Fruit fly (Drosophila melanogaster) whole organism, embryonic: ENCODE data around the gene Tre1.

Experiments used
- BEAF-32 ChIP-seq: fragments of 200-800 bp; sonication (Bioruptor generic); optimal IDR thresholded peaks from 3 replicates; lab custom pipeline; 2017; ENCODE audit warnings: missing biosample characterization, missing genetic modification characterization, mild to moderate bottlenecking, moderate library complexity, missing genetic modification reagents
- CG10462 ChIP-seq: fragments of 200-800 bp; sonication (Bioruptor generic); optimal IDR thresholded peaks from 2 replicates; lab custom pipeline; 2016; ENCODE audit warnings: missing biosample characterization, missing genetic modification characterization
- CG14014 ChIP-seq: fragments of 200-800 bp; sonication (Bioruptor generic); IDR thresholded peaks from 2 replicates; pipeline ENCODE4 v1.3.6; 2022; ENCODE audit warnings: missing biosample characterization, missing genetic modification characterization
- CG14710 ChIP-seq: fragments of 200-800 bp; sonication (Bioruptor generic); optimal IDR thresholded peaks from 3 replicates; lab custom pipeline; 2019; ENCODE audit warnings: missing biosample characterization, mild to moderate bottlenecking, missing genetic modification characterization, moderate library complexity
- CG1792 ChIP-seq: fragments of 200-800 bp; sonication (Bioruptor generic); optimal IDR thresholded peaks from 2 replicates; lab custom pipeline; 2016; ENCODE audit warnings: missing biosample characterization, missing genetic modification characterization
- CG2712 ChIP-seq: fragments of 200-800 bp; optimal IDR thresholded peaks from 3 replicates; lab custom pipeline; 2019; ENCODE audit warnings: missing biosample characterization, mild to moderate bottlenecking, missing genetic modification characterization, moderate library complexity
- CG2875 ChIP-seq: fragments of 200-800 bp; sonication (Bioruptor generic); optimal IDR thresholded peaks from 2 replicates; lab custom pipeline; 2017; ENCODE audit warnings: missing biosample characterization, mild to moderate bottlenecking, missing genetic modification characterization, missing genetic modification reagents
- CG30403 ChIP-seq: fragments of 200-800 bp; sonication (Bioruptor generic); optimal IDR thresholded peaks from 3 replicates; lab custom pipeline; 2016; ENCODE audit warnings: missing biosample characterization, missing genetic modification characterization
- CG3281 ChIP-seq: fragments of 200-800 bp; sonication (Bioruptor generic); optimal IDR thresholded peaks from 3 replicates; lab custom pipeline; 2017; ENCODE audit warnings: missing biosample characterization, mild to moderate bottlenecking, missing genetic modification characterization
- CG33213 ChIP-seq: fragments of 200-800 bp; sonication (Bioruptor generic); optimal IDR thresholded peaks from 3 replicates; lab custom pipeline; 2016; ENCODE audit warnings: missing biosample characterization, missing genetic modification characterization
- CG4360 ChIP-seq: fragments of 200-800 bp; sonication (Bioruptor generic); IDR thresholded peaks from 2 replicates; pipeline ENCODE4 v1.3.6; 2022; ENCODE audit warnings: missing biosample characterization, missing genetic modification characterization
- CG4424 ChIP-seq: fragments of 200-800 bp; sonication (Bioruptor generic); optimal IDR thresholded peaks from 3 replicates; lab custom pipeline; 2016; ENCODE audit warnings: missing biosample characterization, missing genetic modification characterization
- CG6765 ChIP-seq: fragments of 200-800 bp; sonication (Bioruptor generic); optimal IDR thresholded peaks from 3 replicates; lab custom pipeline; 2017; ENCODE audit warnings: missing biosample characterization, mild to moderate bottlenecking, missing genetic modification characterization
- CG7357 ChIP-seq: fragments of 200-800 bp; sonication (Bioruptor generic); IDR thresholded peaks from 3 replicates; pipeline ENCODE4 v1.3.6; 2022; ENCODE audit warnings: missing biosample characterization, missing genetic modification characterization
- CG7839 ChIP-seq: fragments of 200-800 bp; sonication (Bioruptor generic); optimal IDR thresholded peaks from 3 replicates; lab custom pipeline; 2018; ENCODE audit warnings: missing biosample characterization, mild to moderate bottlenecking, missing genetic modification characterization, moderate library complexity
- CG7987 ChIP-seq: fragments of 200-800 bp; sonication (Bioruptor generic); optimal IDR thresholded peaks from 2 replicates; lab custom pipeline; 2018; ENCODE audit warnings: missing biosample characterization, mild to moderate bottlenecking, missing genetic modification characterization, moderate library complexity
- Dbx ChIP-seq: fragments of 200-800 bp; sonication (Bioruptor generic); IDR thresholded peaks from 3 replicates; pipeline ENCODE4 v1.3.6; 2022; ENCODE audit warnings: missing biosample characterization, missing genetic modification characterization
- Deaf1 ChIP-seq: fragments of 200-800 bp; optimal IDR thresholded peaks from 3 replicates; lab custom pipeline; 2019; ENCODE audit warnings: missing biosample characterization, mild to moderate bottlenecking, missing genetic modification characterization, moderate library complexity
- Doc3 ChIP-seq: fragments of 200-800 bp; sonication (Bioruptor generic); IDR thresholded peaks from 3 replicates; pipeline ENCODE4 v1.3.6; 2022; ENCODE audit warnings: missing biosample characterization, missing genetic modification characterization; ENCODE audit not compliant: partially characterized antibody
- Dref ChIP-seq: fragments of 200-800 bp; sonication (Bioruptor generic); IDR thresholded peaks from 2 replicates; pipeline ENCODE4 v1.3.6; 2022; ENCODE audit warnings: missing biosample characterization, missing genetic modification characterization
- E2f1 ChIP-seq: fragments of 200-800 bp; sonication (Bioruptor generic); IDR thresholded peaks from 2 replicates; pipeline ENCODE4 v1.3.6; 2022; ENCODE audit warnings: missing biosample characterization, missing genetic modification characterization
- E2f2 ChIP-seq: fragments of 200-800 bp; sonication (Bioruptor generic); IDR thresholded peaks from 2 replicates; pipeline ENCODE4 v1.3.6; 2022; ENCODE audit warnings: missing biosample characterization, missing genetic modification characterization
- Ets97D ChIP-seq: fragments of 200-800 bp; sonication (Bioruptor generic); optimal IDR thresholded peaks from 3 replicates; lab custom pipeline; 2016; ENCODE audit warnings: missing biosample characterization, missing genetic modification characterization
- Fer1 ChIP-seq: fragments of 200-800 bp; sonication (Bioruptor generic); optimal IDR thresholded peaks from 2 replicates; lab custom pipeline; 2017; ENCODE audit warnings: missing biosample characterization, mild to moderate bottlenecking, missing genetic modification characterization
- HLH4C ChIP-seq: fragments of 200-800 bp; sonication (Bioruptor generic); IDR thresholded peaks from 3 replicates; pipeline ENCODE4 v1.3.6; 2022; ENCODE audit warnings: missing biosample characterization, missing genetic modification characterization; ENCODE audit not compliant: partially characterized antibody
- Hey ChIP-seq: fragments of 200-800 bp; sonication (Bioruptor generic); optimal IDR thresholded peaks from 3 replicates; lab custom pipeline; 2018; ENCODE audit warnings: missing biosample characterization, mild to moderate bottlenecking, missing genetic modification characterization
- HmgD ChIP-seq: fragments of 200-800 bp; sonication (Bioruptor generic); optimal IDR thresholded peaks from 3 replicates; lab custom pipeline; 2016; ENCODE audit warnings: missing biosample characterization, missing genetic modification characterization
- Max ChIP-seq: fragments of 200-800 bp; sonication (Bioruptor generic); optimal IDR thresholded peaks from 2 replicates; lab custom pipeline; 2016; ENCODE audit warnings: missing biosample characterization, mild to moderate bottlenecking, missing genetic modification characterization
- Mes4 ChIP-seq: fragments of 200-800 bp; sonication (Bioruptor generic); optimal IDR thresholded peaks from 2 replicates; lab custom pipeline; 2016; ENCODE audit warnings: missing biosample characterization, missing genetic modification characterization
- Nf-YC ChIP-seq: fragments of 200-800 bp; optimal IDR thresholded peaks from 3 replicates; lab custom pipeline; 2019; ENCODE audit warnings: missing biosample characterization, mild to moderate bottlenecking, missing genetic modification characterization, moderate library complexity
- Sry-δ ChIP-seq: fragments of 200-800 bp; sonication (Bioruptor generic); optimal IDR thresholded peaks from 2 replicates; lab custom pipeline; 2016; ENCODE audit warnings: missing biosample characterization, missing genetic modification characterization
- Ssrp ChIP-seq: fragments of 200-800 bp; sonication (Bioruptor generic); optimal IDR thresholded peaks from 2 replicates; lab custom pipeline; 2018; ENCODE audit warnings: missing biosample characterization, mild to moderate bottlenecking, missing genetic modification characterization, moderate library complexity
- Stat92E ChIP-seq, 3 experiments: fragments of >200 bp in 2 of 3; fragments of 200-800 bp in 1 of 3; sonication (Bioruptor generic) in 1 of 3; optimal IDR thresholded peaks; 2 replicates each; lab custom pipeline; 2017 to 2019; ENCODE audit warnings: missing biosample characterization in 3 of 3, missing genetic modification characterization in 3 of 3, mild to moderate bottlenecking in 1 of 3, moderate library complexity in 1 of 3
- Xbp1 ChIP-seq: fragments of 200-800 bp; sonication (Bioruptor generic); optimal IDR thresholded peaks from 3 replicates; lab custom pipeline; 2016; ENCODE audit warnings: missing biosample characterization, mild to moderate bottlenecking, missing genetic modification characterization
- Xrp1 ChIP-seq: fragments of 200-800 bp; sonication (Bioruptor generic); IDR thresholded peaks from 2 replicates; pipeline ENCODE4 v1.3.6; 2022; ENCODE audit warnings: missing biosample characterization, missing genetic modification characterization
- az2 ChIP-seq: fragments of 200-800 bp; sonication (Bioruptor generic); optimal IDR thresholded peaks from 3 replicates; lab custom pipeline; 2016; ENCODE audit warnings: missing biosample characterization, missing genetic modification characterization
- bsh ChIP-seq, 2 experiments: fragments of 200-800 bp; sonication (Bioruptor generic); optimal IDR thresholded peaks; 2 replicates each; lab custom pipeline; 2017 to 2018; ENCODE audit warnings: mild to moderate bottlenecking in 2 of 2, missing biosample characterization in 2 of 2, missing genetic modification characterization in 2 of 2, moderate library complexity in 1 of 2
- crc ChIP-seq: fragments of 200-800 bp; sonication (Bioruptor generic); optimal IDR thresholded peaks from 2 replicates; lab custom pipeline; 2016; ENCODE audit warnings: missing biosample characterization, missing genetic modification characterization
- emc ChIP-seq: fragments of 200-800 bp; sonication (Bioruptor generic); optimal IDR thresholded peaks from 2 replicates; lab custom pipeline; 2016; ENCODE audit warnings: missing biosample characterization, missing genetic modification characterization
- fd102C ChIP-seq: fragments of 200-800 bp; sonication (Bioruptor generic); optimal IDR thresholded peaks from 2 replicates; lab custom pipeline; 2018; ENCODE audit warnings: missing biosample characterization, mild to moderate bottlenecking, missing genetic modification characterization, moderate library complexity
- fu2 ChIP-seq: fragments of 200-800 bp; sonication (Bioruptor generic); optimal IDR thresholded peaks from 2 replicates; lab custom pipeline; 2016; ENCODE audit warnings: missing biosample characterization, missing genetic modification characterization
- grn ChIP-seq: fragments of 200-800 bp; sonication (Bioruptor generic); optimal IDR thresholded peaks from 3 replicates; lab custom pipeline; 2017; ENCODE audit warnings: missing biosample characterization, missing genetic modification characterization
- hth ChIP-seq: fragments of >200 bp; optimal IDR thresholded peaks from 2 replicates; lab custom pipeline; 2017; ENCODE audit warnings: inconsistent platforms
- kni ChIP-seq: fragments of 200-800 bp; sonication (Bioruptor generic); optimal IDR thresholded peaks from 3 replicates; lab custom pipeline; 2017; ENCODE audit warnings: mild to moderate bottlenecking, missing biosample characterization, missing genetic modification reagents, missing genetic modification characterization
- lilli ChIP-seq: fragments of 200-800 bp; sonication (Bioruptor generic); optimal IDR thresholded peaks from 3 replicates; lab custom pipeline; 2016; ENCODE audit warnings: missing biosample characterization, missing genetic modification characterization
- lov ChIP-seq, 2 experiments: fragments of 200-800 bp in 1 of 2; fragments of >200 bp in 1 of 2; sonication (Bioruptor generic) in 1 of 2; IDR thresholded peaks in 1 of 2; optimal IDR thresholded peaks in 1 of 2; 2 replicates in 1 of 2; 3 replicates in 1 of 2; pipeline versions ENCODE4 v1.3.6 to Lab custom; 2017 to 2022; ENCODE audit warnings: missing biosample characterization in 1 of 2, missing genetic modification characterization in 1 of 2
- nerfin-2 ChIP-seq: fragments of 200-800 bp; sonication (Bioruptor generic); IDR thresholded peaks from 2 replicates; pipeline ENCODE4 v1.3.6; 2022; ENCODE audit warnings: missing biosample characterization, missing genetic modification characterization; ENCODE audit not compliant: partially characterized antibody
- onecut ChIP-seq: fragments of 200-800 bp; sonication (Bioruptor generic); IDR thresholded peaks from 2 replicates; pipeline ENCODE4 v1.3.6; 2022; ENCODE audit warnings: missing biosample characterization, missing genetic modification characterization
- pb ChIP-seq: fragments of 200-800 bp; sonication (Bioruptor generic); optimal IDR thresholded peaks from 3 replicates; lab custom pipeline; 2016; ENCODE audit warnings: missing biosample characterization, missing genetic modification characterization
- pum ChIP-seq: fragments of 200-800 bp; sonication (Bioruptor generic); optimal IDR thresholded peaks from 2 replicates; lab custom pipeline; 2016; ENCODE audit warnings: missing biosample characterization, missing genetic modification characterization
- row ChIP-seq: fragments of 200-800 bp; sonication (Bioruptor generic); IDR thresholded peaks from 3 replicates; pipeline ENCODE4 v1.3.6; 2022; ENCODE audit warnings: missing biosample characterization, missing genetic modification characterization

The Tre1 gene

dm6 chrX:5665902-5666301 lies 13.9 kb downstream of the Tre1 start, which contains the start of the genes Sirt4 and CG4119 (continued):
- TF ChIP-seq CG14710 (tag; lab: Kevin White, UChicago) (peak; percentile 40), lilli (peak; percentile 47), Ets97D (GFP tag; lab: Kevin White, UChicago) (peak; percentile 72), BEAF-32 (GFP tag; lab: Kevin White, UChicago) (peak; percentile 96), CG4360 (no peak), CG7839 (no peak), E2f1 (0 out of 2 replicates have a peak, but pooled peaks have one; percentile 8), CG3281 (GFP tag; lab: Kevin White, UChicago) (peak; percentile 9), fd102C (GFP tag; lab: Kevin White, UChicago) (no peak), Sry-δ (GFP tag; lab: Kevin White, UChicago) (peak; percentile 99), crc (no peak), CG33213 (peak; percentile 25), CG6765 (GFP tag; lab: Kevin White, UChicago) (no peak), E2f2 (GFP tag; lab: Robert Waterston, UW) (peak; percentile 54), Xbp1 (GFP tag; lab: Kevin White, UChicago) (peak; percentile 23), Dref (GFP tag; lab: Robert Waterston, UW) (peak; percentile 99), Fer1 (GFP tag; lab: Kevin White, UChicago) (peak; percentile 27), CG2875 (GFP tag; lab: Kevin White, UChicago) (no peak), pum (no peak), CG14014 (GFP tag; lab: Robert Waterston, UW) (no peak), HLH4C (GFP tag; lab: Robert Waterston, UW) (peak; percentile 97), pb (GFP tag; lab: Kevin White, UChicago) (no peak), row (GFP tag; lab: Robert Waterston, UW) (peak; percentile 60), emc (no peak), nerfin-2 (peak; percentile 96), HmgD (peak; percentile 51), CG2712 (peak; percentile 38), Dbx (no peak), hth (lab: Kevin White, UChicago) (no peak), az2 (GFP tag; lab: Kevin White, UChicago) (no peak), Stat92E (GFP tag; optimal IDR thresholded peaks at IDR 0.05; lab: Kevin White, UChicago) (peak in 1 of 3 experiments; percentile 19), fu2 (GFP tag; lab: Kevin White, UChicago) (peak; percentile 21), CG7357 (GFP tag; lab: Robert Waterston, UW) (no peak), CG7987 (peak; percentile 11), CG4424 (no peak), Nf-YC (peak; percentile 30), lov (optimal IDR thresholded peaks at IDR 0.05; lab: Kevin White, UChicago) (no peak), lov (GFP tag; IDR thresholded peaks at IDR 0.05; lab: Robert Waterston, UW) (no peak), onecut (peak; percentile 81), Xrp1 (no peak), Deaf1 (tag; lab: Kevin White, UChicago) (peak; percentile 27), CG30403 (GFP tag; lab: Kevin White, UChicago) (peak; percentile 16), Hey (tag; lab: Kevin White, UChicago) (no peak), Mes4 (GFP tag; lab: Kevin White, UChicago) (no peak), Max (GFP tag; lab: Kevin White, UChicago) (peak; percentile 18), CG1792 (GFP tag; lab: Kevin White, UChicago) (peak; percentile 12), Doc3 (GFP tag; lab: Robert Waterston, UW) (peak; percentile 90), Ssrp (no peak), bsh (GFP tag; optimal IDR thresholded peaks at IDR 0.05; lab: Kevin White, UChicago) (no peak), kni (GFP tag; lab: Kevin White, UChicago) (no peak), grn (GFP tag; lab: Kevin White, UChicago) (no peak), CG10462 (no peak)
